Fruit fly (Drosophila melanogaster): Measurements from ENCODE around the gene CG14397.
A peak's percentile ranks its signal among the peaks of the same experiment; 100 is the strongest.

Gene CG14397

DNA sequence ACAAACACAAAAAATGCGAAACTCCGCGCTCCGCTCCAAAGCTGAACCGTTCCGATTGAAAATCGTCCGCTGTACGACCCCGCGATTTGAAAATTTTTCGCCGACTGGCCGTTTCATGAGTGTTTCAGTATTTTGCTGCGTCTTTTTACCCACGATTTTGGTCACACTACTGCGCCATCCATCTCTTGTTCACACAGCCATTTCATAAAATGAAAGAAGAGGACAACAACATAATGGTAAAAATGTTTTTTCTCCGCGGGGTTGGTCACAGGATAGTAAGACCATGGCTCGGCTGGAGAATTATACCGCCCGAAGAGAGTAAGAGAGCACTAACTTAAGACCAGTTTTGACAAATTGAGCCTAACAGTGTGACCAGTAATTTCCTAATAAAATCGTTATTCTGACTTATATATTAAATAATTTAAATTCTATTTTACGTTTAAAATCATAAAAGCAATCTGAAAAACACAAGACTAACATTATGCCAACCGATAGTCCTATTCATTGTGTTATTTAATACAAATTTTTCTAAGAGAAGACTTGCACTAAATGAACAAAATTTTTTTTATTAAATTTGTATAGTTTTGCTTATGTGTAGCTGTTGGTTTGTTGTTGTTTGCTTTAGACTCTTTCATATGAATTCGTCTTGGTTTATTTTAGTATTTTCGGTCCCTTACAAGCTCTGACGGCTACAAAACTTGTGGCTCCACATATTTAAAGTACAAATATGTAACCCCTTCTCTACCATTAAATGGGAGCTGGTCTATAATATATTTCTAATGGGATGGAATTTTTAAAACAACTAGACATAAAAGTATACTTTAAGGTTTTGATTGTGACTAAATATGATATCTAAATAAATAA lies 38.9 kb upstream of the CG14397 start, which contains the start of gene CG42238 (continued):
- TF ChIP-seq Hr39 (optimal IDR thresholded peaks at IDR 0.05) (no peak), CG13296 (GFP tag; optimal IDR thresholded peaks at IDR 0.05) (no peak), CG15514 (GFP tag; optimal IDR thresholded peaks at IDR 0.05) (peak; percentile 74), CG8281 (tag; optimal IDR thresholded peaks at IDR 0.05) (peak; percentile 2), CG6765 (GFP tag; optimal IDR thresholded peaks at IDR 0.05) (no peak), bcd (GFP tag; optimal IDR thresholded peaks at IDR 0.05) (no peak), mirr (GFP tag; optimal IDR thresholded peaks at IDR 0.05) (peak; percentile 5), ERR (GFP tag; optimal IDR thresholded peaks at IDR 0.05) (peak; percentile 23), unc-4 (GFP tag; IDR thresholded peaks at IDR 0.05; ENCODE audit: partially characterized antibody) (no peak), CG14965 (GFP tag; optimal IDR thresholded peaks at IDR 0.05; ENCODE audit: borderline replicate concordance) (no peak), ttk (GFP tag; IDR thresholded peaks at IDR 0.05) (no peak), CG10654 (GFP tag; optimal IDR thresholded peaks at IDR 0.05) (no peak), emc (GFP tag; optimal IDR thresholded peaks at IDR 0.05) (no peak), Hmx (GFP tag; optimal IDR thresholded peaks at IDR 0.05) (no peak), H2.0 (GFP tag; IDR thresholded peaks at IDR 0.05) (no peak), shn (GFP tag; optimal IDR thresholded peaks at IDR 0.05) (no peak), CG9817 (tag; optimal IDR thresholded peaks at IDR 0.05) (no peak), CHES-1-like (GFP tag; optimal IDR thresholded peaks at IDR 0.05) (peak; percentile 29), CG18599 (GFP tag; optimal IDR thresholded peaks at IDR 0.05) (peak; percentile 3), Spps (tag; optimal IDR thresholded peaks at IDR 0.05) (no peak), Bgb (GFP tag; IDR thresholded peaks at IDR 0.05; ENCODE audit: partially characterized antibody) (peak; percentile 54; the same call in 1 of the 2 replicates), fu2 (GFP tag; optimal IDR thresholded peaks at IDR 0.05) (no peak), CG30431 (GFP tag; optimal IDR thresholded peaks at IDR 0.05) (no peak), phol (tag; optimal IDR thresholded peaks at IDR 0.05) (peak; percentile 33), gem (tag; optimal IDR thresholded peaks at IDR 0.05) (peak; percentile 0), gfzf (GFP tag; optimal IDR thresholded peaks at IDR 0.05) (peak; percentile 88), her (GFP tag; optimal IDR thresholded peaks at IDR 0.05) (peak; percentile 41), CG43689 (GFP tag; IDR thresholded peaks at IDR 0.05) (no peak), Bteb2 (GFP tag; optimal IDR thresholded peaks at IDR 0.05) (no peak), CG7745 (tag; optimal IDR thresholded peaks at IDR 0.05) (no peak), CG4360 (GFP tag; IDR thresholded peaks at IDR 0.05) (peak; percentile 13; the same call in 1 of the 2 replicates), CG33213 (GFP tag; optimal IDR thresholded peaks at IDR 0.05) (peak; percentile 86), row (GFP tag; IDR thresholded peaks at IDR 0.05) (peak; percentile 26; the same call in 1 of the 3 replicates), CG16779 (GFP tag; IDR thresholded peaks at IDR 0.05) (0 out of 2 replicates have a peak, but pooled peaks have one; percentile 38), slp2 (GFP tag; optimal IDR thresholded peaks at IDR 0.05) (no peak), fd3F (GFP tag; optimal IDR thresholded peaks at IDR 0.05) (no peak), sc (optimal IDR thresholded peaks at IDR 0.05) (no peak), sc (GFP tag; optimal IDR thresholded peaks at IDR 0.05) (no peak), pzg (GFP tag; optimal IDR thresholded peaks at IDR 0.05) (peak; percentile 72), Fer2 (tag; optimal IDR thresholded peaks at IDR 0.05) (no peak), exex (tag; optimal IDR thresholded peaks at IDR 0.05) (no peak), CG1233 (GFP tag; optimal IDR thresholded peaks at IDR 0.05) (no peak), Camta (GFP tag; optimal IDR thresholded peaks at IDR 0.05) (no peak), kni (GFP tag; optimal IDR thresholded peaks at IDR 0.05) (no peak), Med (GFP tag) (peak; percentile 85), Hr51 (GFP tag; optimal IDR thresholded peaks at IDR 0.05) (no peak), CG18764 (GFP tag; optimal IDR thresholded peaks at IDR 0.05) (no peak), Tbp (GFP tag; optimal IDR thresholded peaks at IDR 0.05) (no peak), Dad (GFP tag; optimal IDR thresholded peaks at IDR 0.05) (no peak)

All from whole organism, embryonic.